Fruit fly (Drosophila melanogaster) whole organism, prepupa: Measurements from ENCODE around the gene TotX.

Experiments used
- CG9139 ChIP-seq: fragments of 200-800 bp; sonication (Bioruptor generic); optimal IDR thresholded peaks from 3 replicates; lab custom pipeline; 2017; ENCODE audit warnings: missing biosample characterization, mild to moderate bottlenecking, missing genetic modification characterization
- Gug ChIP-seq: fragments of 200-800 bp; sonication (Bioruptor generic); IDR thresholded peaks from 2 replicates; pipeline ENCODE4 v1.3.6; 2022; ENCODE audit warnings: missing biosample characterization, missing genetic modification characterization
- Met ChIP-seq: fragments of 200-800 bp; sonication (Bioruptor generic); optimal IDR thresholded peaks from 3 replicates; lab custom pipeline; 2016; ENCODE audit warnings: missing biosample characterization, missing genetic modification characterization

- TF ChIP-seq Gug (GFP tag; lab: Robert Waterston, UW) = no peak
- TF ChIP-seq CG9139 = no peak
- no peak for TF ChIP-seq Met (GFP tag; lab: Kevin White, UChicago)
Observed at dm6 chr3R:20946774-20947173, 41.5 kb upstream of the TotX start.
